Worm (Caenorhabditis elegans) whole organism, L2 larva: ENCODE data around the gene ogr-2.

ENCODE experiments used
- blmp-1 ChIP-seq: sonication (generic microtip); optimal IDR thresholded peaks from 2 replicates; lab custom pipeline; 2017; ENCODE audit warnings: missing genetic modification characterization, mild to moderate bottlenecking, missing compliant biosample characterization, antibody characterized with exemption, moderate library complexity; ENCODE audit not compliant: insufficient read depth
- elt-3 ChIP-seq: sonication (generic microtip); optimal IDR thresholded peaks from 2 replicates; lab custom pipeline; 2017; ENCODE audit warnings: missing biosample characterization, missing genetic modification characterization
- lin-13 ChIP-seq: fragments of 150-350 bp; optimal IDR thresholded peaks from 2 replicates; lab custom pipeline; 2014; ENCODE audit warnings: missing biosample characterization, missing genetic modification reagents, missing genetic modification characterization
- lsy-2 ChIP-seq, 2 experiments: fragments of 150-350 bp in 1 of 2; sonication (generic microtip) in 1 of 2; optimal IDR thresholded peaks; 2 replicates each; lab custom pipeline; 2014 to 2017; ENCODE audit warnings: missing biosample characterization in 2 of 2, missing genetic modification characterization in 2 of 2
- nhr-10 ChIP-seq: sonication (generic microtip); optimal IDR thresholded peaks from 2 replicates; lab custom pipeline; 2017; ENCODE audit warnings: missing biosample characterization, missing genetic modification characterization

- TF ChIP-seq blmp-1 (tag; lab: Kevin White, UChicago) (no peak), lin-13 (GFP tag; lab: Kevin White, UChicago) (no peak), lsy-2 (tag; optimal IDR thresholded peaks at IDR 0.05; lab: Kevin White, UChicago) (no peak), elt-3 (tag; lab: Kevin White, UChicago) (no peak), nhr-10 (no peak)
Measured at ce11 chrII:10067817-10068216, 26.9 kb downstream of the ogr-2 start, which contains the start of gene die-1.
